Worm (Caenorhabditis elegans) whole organism, L1 larva: ENCODE data around the gene gnrr-2.

Experiments
- C34B4.2 ChIP-seq: sonication (generic microtip); optimal IDR thresholded peaks from 2 replicates; lab custom pipeline; 2017; ENCODE audit warnings: mild to moderate bottlenecking, missing genetic modification characterization, missing compliant biosample characterization
- F16B12.6 ChIP-seq: fragments of 150-350 bp; optimal IDR thresholded peaks from 2 replicates; lab custom pipeline; 2014; ENCODE audit warnings: missing biosample characterization, missing genetic modification characterization
- aha-1 ChIP-seq: fragments of 150-350 bp; optimal IDR thresholded peaks from 2 replicates; lab custom pipeline; 2014; ENCODE audit warnings: missing biosample characterization, missing genetic modification characterization
- aly-2 ChIP-seq: fragments of 150-350 bp; optimal IDR thresholded peaks from 2 replicates; lab custom pipeline; 2014; ENCODE audit warnings: missing biosample characterization, missing genetic modification characterization
- ama-1 ChIP-seq: fragments of 150-350 bp; optimal IDR thresholded peaks from 2 replicates; lab custom pipeline; 2014
- blmp-1 ChIP-seq: fragments of 150-350 bp; optimal IDR thresholded peaks from 2 replicates; lab custom pipeline; 2014; ENCODE audit warnings: missing biosample characterization, missing genetic modification characterization
- ceh-63 ChIP-seq: fragments of 200-800 bp; sonication (Bioruptor generic); optimal IDR thresholded peaks from 2 replicates; lab custom pipeline; 2018; ENCODE audit warnings: mild to moderate bottlenecking, missing genetic modification characterization, missing compliant biosample characterization
- ceh-82 ChIP-seq, 3 experiments: fragments of 150-350 bp in 1 of 3; sonication (generic microtip) in 2 of 3; optimal IDR thresholded peaks; 2 replicates each; lab custom pipeline; 2014 to 2017; ENCODE audit warnings: missing biosample characterization in 3 of 3, missing genetic modification characterization in 3 of 3
- ceh-88 ChIP-seq: fragments of 200-800 bp; sonication (Bioruptor generic); IDR thresholded peaks from 2 replicates; pipeline ENCODE4 v1.3.6; 2022; ENCODE audit warnings: missing genetic modification characterization, missing compliant biosample characterization
- ceh-90 ChIP-seq: sonication (generic microtip); optimal IDR thresholded peaks from 2 replicates; lab custom pipeline; 2016; ENCODE audit warnings: missing genetic modification characterization, missing compliant biosample characterization
- egl-13 ChIP-seq: sonication (generic microtip); optimal IDR thresholded peaks from 2 replicates; lab custom pipeline; 2016; ENCODE audit warnings: missing genotype, missing genetic modification reagents, missing genetic modification characterization, missing compliant biosample characterization
- elt-2 ChIP-seq: sonication (generic microtip); optimal IDR thresholded peaks from 2 replicates; lab custom pipeline; 2016; ENCODE audit warnings: missing genetic modification characterization, mild to moderate bottlenecking, inconsistent platforms, missing compliant biosample characterization, missing genetic modification reagents
- elt-3 ChIP-seq, 6 experiments: fragments of 150-350 bp in 1 of 6; sonication (generic microtip); optimal IDR thresholded peaks; 2 replicates each; lab custom pipeline; 2017 to 2018; ENCODE audit warnings: missing biosample characterization in 6 of 6, missing genetic modification characterization in 6 of 6, inconsistent platforms in 1 of 6
- ets-5 ChIP-seq: fragments of 200-800 bp; sonication (Bioruptor generic); IDR thresholded peaks from 2 replicates; pipeline ENCODE4 v1.3.6; 2022; ENCODE audit warnings: missing genetic modification characterization, missing compliant biosample characterization
- fkh-10 ChIP-seq: sonication (generic microtip); optimal IDR thresholded peaks from 2 replicates; lab custom pipeline; 2017; ENCODE audit warnings: missing biosample characterization, missing genetic modification reagents, missing genetic modification characterization
- fkh-8 ChIP-seq: sonication (generic microtip); optimal IDR thresholded peaks from 2 replicates; lab custom pipeline; 2016; ENCODE audit warnings: mild to moderate bottlenecking, missing genetic modification characterization, missing compliant biosample characterization
- hlh-4 ChIP-seq: sonication (generic microtip); optimal IDR thresholded peaks from 2 replicates; lab custom pipeline; 2016; ENCODE audit warnings: mild to moderate bottlenecking, missing genetic modification characterization, missing compliant biosample characterization
- hpl-2 ChIP-seq: fragments of 150-350 bp; optimal IDR thresholded peaks from 2 replicates; lab custom pipeline; 2014; ENCODE audit warnings: missing biosample characterization, missing genetic modification reagents, missing genetic modification characterization
- jun-1 ChIP-seq: fragments of 150-350 bp; optimal IDR thresholded peaks from 2 replicates; lab custom pipeline; 2014; ENCODE audit warnings: missing biosample characterization, missing genetic modification reagents, missing genetic modification characterization
- lin-13 ChIP-seq: fragments of 150-350 bp; optimal IDR thresholded peaks from 2 replicates; lab custom pipeline; 2014; ENCODE audit warnings: missing biosample characterization, missing genetic modification reagents, missing genetic modification characterization
- lin-14 ChIP-seq: fragments of 200-800 bp; sonication (Bioruptor generic); optimal IDR thresholded peaks from 2 replicates; lab custom pipeline; 2018; ENCODE audit warnings: mild to moderate bottlenecking, missing genetic modification characterization, moderate library complexity, missing compliant biosample characterization
- lin-35 ChIP-seq, 2 experiments: fragments of 150-350 bp; optimal IDR thresholded peaks; 2 replicates each; lab custom pipeline; 2014; ENCODE audit warnings: missing biosample characterization in 2 of 2, missing genetic modification characterization in 2 of 2, missing genetic modification reagents in 2 of 2
- lir-3 ChIP-seq: sonication (generic microtip); optimal IDR thresholded peaks from 2 replicates; lab custom pipeline; 2016; ENCODE audit warnings: mild to moderate bottlenecking, missing genetic modification characterization, moderate library complexity, missing compliant biosample characterization; ENCODE audit not compliant: poor library complexity
- lsy-2 ChIP-seq, 2 experiments: fragments of 150-350 bp; optimal IDR thresholded peaks; 2 replicates each; lab custom pipeline; 2014; ENCODE audit warnings: missing biosample characterization in 2 of 2, missing genetic modification characterization in 2 of 2
- mab-9 ChIP-seq: fragments of 200-800 bp; sonication (Bioruptor generic); IDR thresholded peaks from 2 replicates; pipeline ENCODE4 v1.3.6; 2022; ENCODE audit warnings: missing genetic modification reagents, missing genetic modification characterization, missing compliant biosample characterization
- mdl-1 ChIP-seq, 2 experiments: fragments of 150-350 bp; optimal IDR thresholded peaks; 2 replicates each; lab custom pipeline; 2014 to 2017; ENCODE audit warnings: missing biosample characterization in 2 of 2, missing genetic modification characterization in 2 of 2, inconsistent platforms in 1 of 2
- nhr-11 ChIP-seq: fragments of 150-350 bp; optimal IDR thresholded peaks from 2 replicates; lab custom pipeline; 2014; ENCODE audit warnings: missing biosample characterization, missing genetic modification characterization
- nhr-237 ChIP-seq: fragments of 150-350 bp; optimal IDR thresholded peaks from 2 replicates; lab custom pipeline; 2014; ENCODE audit warnings: missing biosample characterization, missing genetic modification characterization
- nhr-47 ChIP-seq: sonication (generic microtip); optimal IDR thresholded peaks from 2 replicates; lab custom pipeline; 2016; ENCODE audit warnings: mild to moderate bottlenecking, missing genetic modification characterization, moderate library complexity, missing compliant biosample characterization
- nhr-71 ChIP-seq: sonication (generic microtip); optimal IDR thresholded peaks from 2 replicates; lab custom pipeline; 2016; ENCODE audit warnings: mild to moderate bottlenecking, missing genetic modification characterization, moderate library complexity, missing compliant biosample characterization
- nhr-90 ChIP-seq: sonication (generic microtip); optimal IDR thresholded peaks from 2 replicates; lab custom pipeline; 2016; ENCODE audit warnings: mild to moderate bottlenecking, missing genetic modification characterization, missing compliant biosample characterization; ENCODE audit not compliant: poor library complexity
- pax-3 ChIP-seq: fragments of 200-800 bp; sonication (Bioruptor generic); optimal IDR thresholded peaks from 2 replicates; lab custom pipeline; 2018; ENCODE audit warnings: mild to moderate bottlenecking, missing genetic modification characterization, moderate library complexity, missing compliant biosample characterization
- snpc-4 ChIP-seq: fragments of 150-350 bp; optimal IDR thresholded peaks from 2 replicates; lab custom pipeline; 2014; ENCODE audit warnings: missing biosample characterization, missing genetic modification characterization
- swsn-7 ChIP-seq: sonication (generic microtip); optimal IDR thresholded peaks from 2 replicates; lab custom pipeline; 2016; ENCODE audit warnings: missing genetic modification characterization, missing compliant biosample characterization
- tbx-2 ChIP-seq: sonication (generic microtip); optimal IDR thresholded peaks from 2 replicates; lab custom pipeline; 2016; ENCODE audit warnings: missing genetic modification characterization, missing compliant biosample characterization
- unc-86 ChIP-seq: sonication (generic microtip); optimal IDR thresholded peaks from 2 replicates; lab custom pipeline; 2016; ENCODE audit warnings: missing genetic modification characterization, missing compliant biosample characterization
- vab-15 ChIP-seq: sonication (generic microtip); optimal IDR thresholded peaks from 2 replicates; lab custom pipeline; 2017; ENCODE audit warnings: missing genotype, mild to moderate bottlenecking, missing genetic modification characterization, missing compliant biosample characterization
- xbp-1 ChIP-seq: sonication (generic microtip); optimal IDR thresholded peaks from 2 replicates; lab custom pipeline; 2016; ENCODE audit warnings: missing genetic modification characterization, missing compliant biosample characterization
- zag-1 ChIP-seq: fragments of 150-350 bp; optimal IDR thresholded peaks from 2 replicates; lab custom pipeline; 2014; ENCODE audit warnings: missing biosample characterization, missing genetic modification characterization

Gene gnrr-2

DNA sequence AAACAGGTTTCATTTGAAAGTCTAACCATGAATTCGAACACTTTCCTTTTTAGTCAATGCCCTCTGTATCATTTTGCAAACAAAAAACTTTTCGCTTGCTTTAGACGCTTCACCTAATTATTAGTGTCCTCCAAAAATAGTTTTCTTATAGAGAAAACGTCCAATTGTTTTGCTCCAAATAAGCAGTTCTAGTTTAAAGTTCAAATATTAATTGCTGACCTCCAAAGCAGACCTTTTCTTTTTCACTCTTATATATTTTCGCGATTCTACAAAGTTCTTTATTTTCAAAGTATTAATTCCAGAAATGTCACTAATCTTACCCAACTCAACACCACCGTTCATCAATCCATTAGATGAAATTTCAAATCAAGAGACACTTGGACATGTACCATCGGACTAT is at the start of gene gnrr-2:
Gene gnrr-2, plus strand, starts transcription at position 301 of the 400 bp plus-strand sequence.
- no peak for TF ChIP-seq lin-13 (GFP tag; lab: Kevin White, UChicago)
- no peak for TF ChIP-seq vab-15 (tag; lab: Kevin White, UChicago)
- no peak for TF ChIP-seq nhr-237
- TF ChIP-seq pax-3: no peak
- no peak for TF ChIP-seq C34B4.2 (tag; lab: Kevin White, UChicago)
- no peak for TF ChIP-seq ceh-63 (GFP tag; lab: Kevin White, UChicago)
- no peak for TF ChIP-seq lir-3 (tag; lab: Kevin White, UChicago)
- no peak for TF ChIP-seq ceh-88

DNA sequence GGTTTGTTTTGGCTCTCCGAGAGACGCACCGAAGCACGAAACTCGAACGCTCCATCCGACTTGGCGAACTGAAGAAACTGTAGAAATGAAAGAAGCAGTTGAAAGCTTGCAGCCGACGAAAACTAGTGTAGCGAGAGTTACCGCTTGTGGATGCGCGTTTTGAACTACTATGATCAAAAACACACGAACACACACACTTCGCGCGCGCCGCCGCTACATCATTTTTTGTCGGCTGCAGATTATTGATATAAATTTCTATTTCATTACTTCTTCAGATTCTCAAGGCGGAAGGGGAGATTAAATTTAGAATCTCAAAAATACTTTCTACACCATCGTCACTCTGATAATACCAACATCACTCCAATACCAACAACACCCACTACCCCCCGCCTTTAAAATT is 46.9 kb upstream of the gnrr-2 start:
- TF ChIP-seq lsy-2 (tag; optimal IDR thresholded peaks at IDR 0.05; lab: Kevin White, UChicago): no peak
- TF ChIP-seq mdl-1 (tag; optimal IDR thresholded peaks at IDR 0.05; lab: Kevin White, UChicago): no peak
- no peak for TF ChIP-seq xbp-1 (tag; lab: Kevin White, UChicago)
- no peak for TF ChIP-seq aha-1
- TF ChIP-seq egl-13 (tag; lab: Kevin White, UChicago): no peak
- no peak for TF ChIP-seq hpl-2 (GFP tag; lab: Kevin White, UChicago)
- TF ChIP-seq nhr-90 (tag; lab: Kevin White, UChicago): no peak
- TF ChIP-seq swsn-7 (tag; lab: Kevin White, UChicago): no peak
- TF ChIP-seq nhr-11 (tag; lab: Kevin White, UChicago): no peak
- no peak for TF ChIP-seq ets-5 (GFP tag; lab: Robert Waterston, UW)
- TF ChIP-seq unc-86 (tag; lab: Kevin White, UChicago): no peak
- TF ChIP-seq blmp-1 (tag; lab: Kevin White, UChicago): no peak
- no peak for TF ChIP-seq snpc-4 (tag; lab: Kevin White, UChicago)
- no peak for TF ChIP-seq mab-9 (GFP tag; lab: Robert Waterston, UW)
- TF ChIP-seq elt-2: no peak
- no peak for TF ChIP-seq lin-35 (GFP tag; optimal IDR thresholded peaks at IDR 0.05; lab: Kevin White, UChicago)
- no peak for TF ChIP-seq hlh-4 (tag; lab: Kevin White, UChicago)
- no peak for TF ChIP-seq ceh-90 (tag; lab: Kevin White, UChicago)
- TF ChIP-seq nhr-71: no peak

DNA sequence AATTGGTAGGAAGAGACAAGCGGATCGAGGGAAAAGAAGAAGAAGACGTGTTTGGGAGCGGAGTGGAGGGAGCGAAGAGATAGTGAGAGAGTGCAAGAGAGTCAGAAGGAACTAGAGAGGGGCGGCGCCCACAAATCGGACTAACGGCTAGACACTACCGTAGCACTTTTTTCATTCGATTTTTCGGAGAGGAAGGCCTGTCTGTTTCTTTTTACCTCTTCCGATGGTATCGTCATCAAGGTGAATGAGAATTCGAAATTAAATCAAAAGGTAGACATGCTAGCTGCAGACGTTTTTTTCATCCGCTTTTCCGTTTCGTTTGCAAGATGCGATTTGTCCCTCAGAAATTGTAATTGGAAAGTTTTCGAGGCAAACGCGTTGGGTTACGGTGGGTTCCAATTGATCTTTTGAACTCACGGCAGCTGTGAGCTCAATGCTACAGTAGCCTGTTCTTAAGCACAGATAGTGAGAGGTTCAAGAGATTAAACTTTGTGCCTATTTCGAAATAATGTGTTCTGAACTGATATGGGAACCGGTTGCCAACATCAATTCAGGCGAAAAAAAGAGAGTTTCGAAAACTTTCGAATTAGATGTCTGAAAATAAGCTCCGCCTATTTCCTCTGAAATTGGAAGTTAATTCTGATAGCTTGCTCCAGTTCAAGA is 44.2 kb upstream of the gnrr-2 start:
- TF ChIP-seq swsn-7 (tag; lab: Kevin White, UChicago) (no peak), elt-3 (tag; optimal IDR thresholded peaks at IDR 0.05; lab: Kevin White, UChicago) (no peak), lin-13 (GFP tag; lab: Kevin White, UChicago) (no peak), ama-1 (lab: Kevin White, UChicago) (no peak), ceh-88 (no peak), tbx-2 (tag; lab: Kevin White, UChicago) (no peak), aly-2 (tag; lab: Kevin White, UChicago) (no peak), F16B12.6 (tag; lab: Kevin White, UChicago) (no peak)

- peak; percentile 66 for TF ChIP-seq lin-14
- peak; percentile 31 for TF ChIP-seq nhr-47 (tag; lab: Kevin White, UChicago)
- TF ChIP-seq aly-2 (tag; lab: Kevin White, UChicago): no peak
- TF ChIP-seq fkh-8 (tag; lab: Kevin White, UChicago): peak; percentile 7
- peak; percentile 60 for TF ChIP-seq jun-1 (tag; lab: Kevin White, UChicago)
- TF ChIP-seq fkh-10 (GFP tag; lab: Kevin White, UChicago): peak; percentile 66
- no peak for TF ChIP-seq zag-1 (tag; lab: Kevin White, UChicago)
- no peak for TF ChIP-seq elt-2
- peak; percentile 41 for TF ChIP-seq pax-3
- peak in 1 of 2 experiments; percentile 2 for TF ChIP-seq lin-35 (GFP tag; optimal IDR thresholded peaks at IDR 0.05; lab: Kevin White, UChicago)
- TF ChIP-seq ceh-82 (tag; optimal IDR thresholded peaks at IDR 0.05; lab: Kevin White, UChicago): peak in 1 of 3 experiments; percentile 18
Measured at ce11 chrV:14366487-14366962, 42.3 kb upstream of the gnrr-2 start.
